Fruit fly (Drosophila melanogaster) whole organism, embryonic: ENCODE results near the gene CG1532.

Experiments used
- Gug ChIP-seq: fragments of 200-800 bp; sonication (Bioruptor generic); IDR thresholded peaks from 4 replicates; pipeline ENCODE4 v1.3.6; 2022; ENCODE audit warnings: missing biosample characterization, missing genetic modification characterization
- Lhr ChIP-seq: fragments of 200-800 bp; sonication (Bioruptor generic); optimal IDR thresholded peaks from 3 replicates; lab custom pipeline; 2017; ENCODE audit warnings: mild to moderate bottlenecking, missing biosample characterization, missing genetic modification reagents, missing genetic modification characterization
- Mrtf ChIP-seq: fragments of 200-800 bp; sonication (Bioruptor generic); IDR thresholded peaks from 3 replicates; pipeline ENCODE4 v1.3.6; 2022; ENCODE audit warnings: missing biosample characterization, missing genetic modification characterization
- Ssrp ChIP-seq: fragments of 200-800 bp; sonication (Bioruptor generic); optimal IDR thresholded peaks from 2 replicates; lab custom pipeline; 2018; ENCODE audit warnings: missing biosample characterization, mild to moderate bottlenecking, missing genetic modification characterization, moderate library complexity
- exex ChIP-seq: fragments of 200-800 bp; sonication (Bioruptor generic); optimal IDR thresholded peaks from 4 replicates; lab custom pipeline; 2018; ENCODE audit warnings: missing biosample characterization, mild to moderate bottlenecking, missing genetic modification characterization, moderate library complexity

DNA sequence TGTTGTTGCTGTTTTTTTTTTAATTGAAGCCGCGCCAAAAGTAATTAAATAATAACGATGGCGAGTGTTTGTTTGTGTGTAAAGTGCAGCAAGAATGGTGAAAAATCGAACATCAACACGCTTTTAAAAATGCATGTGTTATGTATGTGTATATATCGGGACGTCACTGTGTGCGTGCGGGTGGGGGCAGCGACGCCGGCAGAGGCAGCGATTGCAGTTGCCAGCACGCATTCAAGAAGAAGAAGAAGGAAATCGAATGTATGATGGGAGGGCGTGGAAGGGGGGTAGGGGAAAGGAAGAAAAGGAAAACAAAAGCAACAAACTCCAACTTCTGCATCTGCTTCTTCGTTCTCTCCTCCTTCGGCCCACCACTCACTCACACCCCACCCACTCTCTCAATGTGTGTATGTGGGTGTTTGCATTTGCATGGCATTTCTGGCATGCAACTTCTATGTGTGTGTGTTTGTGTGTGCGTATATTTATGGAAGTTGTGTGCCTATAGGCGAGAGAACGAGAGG lies 26.9 kb upstream of the CG1532 start:
- no peak for TF ChIP-seq Gug (GFP tag; lab: Robert Waterston, UW)
- no peak for TF ChIP-seq Lhr (GFP tag; lab: Kevin White, UChicago)
- no peak for TF ChIP-seq Ssrp (tag; lab: Kevin White, UChicago)
- TF ChIP-seq Mrtf (GFP tag; lab: Robert Waterston, UW), result no peak
- no peak for TF ChIP-seq exex (tag; lab: Kevin White, UChicago)
